Worm (Caenorhabditis elegans): ENCODE results near the gene efhd-1.

DNA sequence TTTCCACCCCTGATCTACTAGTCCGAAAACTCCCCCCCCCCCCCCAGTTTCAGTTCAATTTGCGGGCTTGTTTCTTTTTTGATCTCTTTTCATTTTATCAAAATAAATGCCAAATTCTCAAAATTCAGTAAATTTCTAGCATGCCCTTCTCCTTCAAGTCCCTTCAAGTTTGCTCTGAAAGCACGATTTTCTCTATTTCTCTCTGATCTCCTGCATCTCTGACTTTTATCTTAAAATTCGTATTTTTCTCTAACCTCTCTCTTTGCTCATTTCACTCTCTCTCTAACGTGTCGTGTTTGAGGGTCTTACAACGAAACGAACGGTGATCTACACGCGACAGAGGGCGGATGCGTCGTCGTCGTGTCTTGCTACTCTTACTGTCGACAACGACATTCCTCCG lies 26.7 kb downstream of the efhd-1 start, which contains the start of gene ace-3:
- no peak for TF ChIP-seq ztf-11 (tag; optimal IDR thresholded peaks at IDR 0.05)
- no peak for TF ChIP-seq fos-1 (tag; optimal IDR thresholded peaks at IDR 0.05)
- no peak for TF ChIP-seq mab-9 (GFP tag; IDR thresholded peaks at IDR 0.05)
